Fruit fly (Drosophila melanogaster) whole organism, prepupa: ENCODE measurements around the gene Z600.

Experiments
- CG16779 ChIP-seq: fragments of 200-800 bp; sonication (Bioruptor generic); optimal IDR thresholded peaks from 3 replicates; lab custom pipeline; 2017; ENCODE audit warnings: missing biosample characterization, mild to moderate bottlenecking, missing genetic modification characterization
- OdsH ChIP-seq: fragments of 200-800 bp; sonication (Bioruptor generic); optimal IDR thresholded peaks from 3 replicates; lab custom pipeline; 2016; ENCODE audit warnings: missing biosample characterization, missing genetic modification characterization
- achi ChIP-seq: fragments of 200-800 bp; sonication (Bioruptor generic); optimal IDR thresholded peaks from 3 replicates; lab custom pipeline; 2016; ENCODE audit warnings: missing biosample characterization, missing genetic modification characterization
- ss ChIP-seq, 2 experiments: fragments of 200-800 bp; sonication (Bioruptor generic); optimal IDR thresholded peaks; 2 replicates in 1 of 2; 3 replicates in 1 of 2; lab custom pipeline; 2017 to 2018; ENCODE audit warnings: mild to moderate bottlenecking in 2 of 2, missing biosample characterization in 2 of 2, missing genetic modification characterization in 2 of 2, moderate library complexity in 1 of 2

- TF ChIP-seq ss (GFP tag; optimal IDR thresholded peaks at IDR 0.05; lab: Kevin White, UChicago) (no peak), CG16779 (no peak), OdsH (no peak), achi (GFP tag; lab: Kevin White, UChicago) (no peak)
Measured at dm6 chr3L:15501646-15501972, 7.3 kb upstream of the Z600 start.
